Fruit fly (Drosophila melanogaster): ENCODE results near the gene inaF-B.

The inaF-B gene

dm6 chrX:11684462-11684861 lies 48.1 kb downstream of the inaF-B start:
- peak; percentile 64 for TF ChIP-seq Rel (GFP tag; optimal IDR thresholded peaks at IDR 0.05)
- peak; percentile 56 for TF ChIP-seq Rel (tag; optimal IDR thresholded peaks at IDR 0.05)
- peak; percentile 70 for TF ChIP-seq woc (GFP tag; optimal IDR thresholded peaks at IDR 0.05)
- peak; percentile 75 for TF ChIP-seq psq (GFP tag; optimal IDR thresholded peaks at IDR 0.05)
- TF ChIP-seq jim (GFP tag; optimal IDR thresholded peaks at IDR 0.05): no peak
- TF ChIP-seq sage (GFP tag; optimal IDR thresholded peaks at IDR 0.05): peak; percentile 8
- TF ChIP-seq foxo (GFP tag; optimal IDR thresholded peaks at IDR 0.05): peak in 1 of 2 experiments; percentile 34
- TF ChIP-seq h (GFP tag; optimal IDR thresholded peaks at IDR 0.05): peak; percentile 49
- peak; percentile 73 for TF ChIP-seq Hr83 (GFP tag; optimal IDR thresholded peaks at IDR 0.05; ENCODE audit: poor library complexity, severe bottlenecking)
- TF ChIP-seq usp (GFP tag; optimal IDR thresholded peaks at IDR 0.05): no peak
- no peak for TF ChIP-seq tai (GFP tag; optimal IDR thresholded peaks at IDR 0.05)
- peak; percentile 40 for TF ChIP-seq fru (GFP tag; optimal IDR thresholded peaks at IDR 0.05)
- TF ChIP-seq OdsH (GFP tag; optimal IDR thresholded peaks at IDR 0.05): peak; percentile 25
- TF ChIP-seq dmrt93B (GFP tag; optimal IDR thresholded peaks at IDR 0.05): peak; percentile 17
- no peak for TF ChIP-seq GATAd (GFP tag; optimal IDR thresholded peaks at IDR 0.05)
- peak; percentile 19 for TF ChIP-seq ey (GFP tag; optimal IDR thresholded peaks at IDR 0.05)
- peak; percentile 51 for TF ChIP-seq Hnf4 (GFP tag; optimal IDR thresholded peaks at IDR 0.05)
- TF ChIP-seq brk (GFP tag; optimal IDR thresholded peaks at IDR 0.05): peak; percentile 26
- no peak for TF ChIP-seq N (GFP tag; optimal IDR thresholded peaks at IDR 0.05)
- TF ChIP-seq Sp1 (GFP tag; optimal IDR thresholded peaks at IDR 0.05): peak; percentile 59
- TF ChIP-seq rgr (GFP tag; optimal IDR thresholded peaks at IDR 0.05): peak; percentile 61

- TF ChIP-seq pan (optimal IDR thresholded peaks at IDR 0.05): no peak
- TF ChIP-seq Dfd (GFP tag; optimal IDR thresholded peaks at IDR 0.05): no peak
- TF ChIP-seq Vsx2 (GFP tag; optimal IDR thresholded peaks at IDR 0.05; ENCODE audit: partially characterized antibody): no peak
- peak; percentile 52 for TF ChIP-seq h (GFP tag; optimal IDR thresholded peaks at IDR 0.05)
- TF ChIP-seq GATAd (GFP tag; optimal IDR thresholded peaks at IDR 0.05): no peak
- peak; percentile 24 for TF ChIP-seq Hr83 (GFP tag; optimal IDR thresholded peaks at IDR 0.05; ENCODE audit: poor library complexity, severe bottlenecking)
- TF ChIP-seq CrebA (GFP tag; optimal IDR thresholded peaks at IDR 0.05; ENCODE audit: borderline replicate concordance): no peak
- no peak for TF ChIP-seq tai (GFP tag; optimal IDR thresholded peaks at IDR 0.05)
- no peak for TF ChIP-seq CG9705 (GFP tag; optimal IDR thresholded peaks at IDR 0.05)
- TF ChIP-seq woc (GFP tag; optimal IDR thresholded peaks at IDR 0.05): no peak
- TF ChIP-seq jim (GFP tag; optimal IDR thresholded peaks at IDR 0.05): no peak
- TF ChIP-seq Hnf4 (GFP tag; optimal IDR thresholded peaks at IDR 0.05): no peak
- peak; percentile 71 for TF ChIP-seq Dif (GFP tag; optimal IDR thresholded peaks at IDR 0.05; ENCODE audit: partially characterized antibody)
- no peak for TF ChIP-seq Rel (GFP tag; optimal IDR thresholded peaks at IDR 0.05)
- peak; percentile 60 for TF ChIP-seq Rel (tag; optimal IDR thresholded peaks at IDR 0.05)
- peak; percentile 36 for TF ChIP-seq fru (GFP tag; optimal IDR thresholded peaks at IDR 0.05)
- TF ChIP-seq br (GFP tag; optimal IDR thresholded peaks at IDR 0.05): peak; percentile 12
- no peak for TF ChIP-seq psq (GFP tag; optimal IDR thresholded peaks at IDR 0.05)
- no peak for TF ChIP-seq Hr78 (GFP tag; optimal IDR thresholded peaks at IDR 0.05)
- TF ChIP-seq brk (GFP tag; optimal IDR thresholded peaks at IDR 0.05): no peak
- no peak for TF ChIP-seq sage (GFP tag; optimal IDR thresholded peaks at IDR 0.05)
- TF ChIP-seq dsf (GFP tag; optimal IDR thresholded peaks at IDR 0.05; ENCODE audit: borderline replicate concordance): no peak
- TF ChIP-seq rgr (GFP tag; optimal IDR thresholded peaks at IDR 0.05): peak; percentile 40
- TF ChIP-seq dl (GFP tag; optimal IDR thresholded peaks at IDR 0.05; ENCODE audit: insufficient read depth in 1 of 2, partially characterized antibody in 2 of 2): peak in 1 of 2 experiments; percentile 15
- TF ChIP-seq Sp1 (GFP tag; optimal IDR thresholded peaks at IDR 0.05): peak; percentile 32
These were observed 49.1 kb downstream of the inaF-B start for dm6 chrX:11683480-11683879.

dm6 chrX:11681558-11682551 lies 50.7 kb downstream of the inaF-B start:
- TF ChIP-seq Myc (optimal IDR thresholded peaks at IDR 0.05): no peak
- TF ChIP-seq CG32264 (GFP tag; optimal IDR thresholded peaks at IDR 0.05): no peak
- TF ChIP-seq Hnf4 (GFP tag; optimal IDR thresholded peaks at IDR 0.05): peak; percentile 36
- peak; percentile 93 for TF ChIP-seq Dif (GFP tag; optimal IDR thresholded peaks at IDR 0.05; ENCODE audit: partially characterized antibody)
- TF ChIP-seq tai (GFP tag; optimal IDR thresholded peaks at IDR 0.05): peak; percentile 72
- TF ChIP-seq dl (GFP tag; optimal IDR thresholded peaks at IDR 0.05; ENCODE audit: insufficient read depth in 1 of 2, partially characterized antibody in 2 of 2): peak; percentile 77 to 92
- TF ChIP-seq br (GFP tag; optimal IDR thresholded peaks at IDR 0.05): peak; percentile 53
- no peak for TF ChIP-seq dsf (GFP tag; optimal IDR thresholded peaks at IDR 0.05; ENCODE audit: borderline replicate concordance)
- peak; percentile 77 for TF ChIP-seq HLH106 (tag; optimal IDR thresholded peaks at IDR 0.05)
- no peak for TF ChIP-seq usp (GFP tag; optimal IDR thresholded peaks at IDR 0.05)
- TF ChIP-seq Hr78 (GFP tag; optimal IDR thresholded peaks at IDR 0.05): no peak
- TF ChIP-seq h (GFP tag; optimal IDR thresholded peaks at IDR 0.05): peak; percentile 69
- no peak for TF ChIP-seq brk (GFP tag; optimal IDR thresholded peaks at IDR 0.05)
- TF ChIP-seq Sp1 (GFP tag; optimal IDR thresholded peaks at IDR 0.05): peak; percentile 60
- peak; percentile 75 for TF ChIP-seq ey (GFP tag; optimal IDR thresholded peaks at IDR 0.05)
- TF ChIP-seq Jra (GFP tag; optimal IDR thresholded peaks at IDR 0.05): peak; percentile 13
- TF ChIP-seq sv (GFP tag; optimal IDR thresholded peaks at IDR 0.05): peak; percentile 13
- no peak for TF ChIP-seq CrebA (GFP tag; optimal IDR thresholded peaks at IDR 0.05; ENCODE audit: borderline replicate concordance)
- no peak for TF ChIP-seq N (GFP tag; optimal IDR thresholded peaks at IDR 0.05)
- TF ChIP-seq Mio (GFP tag; optimal IDR thresholded peaks at IDR 0.05): no peak
- no peak for TF ChIP-seq Vsx2 (GFP tag; optimal IDR thresholded peaks at IDR 0.05; ENCODE audit: partially characterized antibody)
- peak; percentile 72 for TF ChIP-seq woc (GFP tag; optimal IDR thresholded peaks at IDR 0.05)
- TF ChIP-seq foxo (GFP tag; optimal IDR thresholded peaks at IDR 0.05): peak; percentile 59 to 76
- peak; percentile 48 for TF ChIP-seq dmrt93B (GFP tag; optimal IDR thresholded peaks at IDR 0.05)
- no peak for TF ChIP-seq lola (GFP tag; optimal IDR thresholded peaks at IDR 0.05)
- TF ChIP-seq psq (GFP tag; optimal IDR thresholded peaks at IDR 0.05): peak; percentile 72
- no peak for TF ChIP-seq Abd-B (GFP tag; optimal IDR thresholded peaks at IDR 0.05)
- peak; percentile 17 for TF ChIP-seq Rel (GFP tag; optimal IDR thresholded peaks at IDR 0.05)
- TF ChIP-seq Rel (tag; optimal IDR thresholded peaks at IDR 0.05): peak; percentile 25
